Fruit fly (Drosophila melanogaster): ENCODE measurements around the gene Csk.

- TF ChIP-seq dmrt93B (GFP tag; optimal IDR thresholded peaks at IDR 0.05) (no peak), usp (GFP tag; optimal IDR thresholded peaks at IDR 0.05) (no peak), Dif (GFP tag; optimal IDR thresholded peaks at IDR 0.05; ENCODE audit: partially characterized antibody) (no peak), dsf (GFP tag; optimal IDR thresholded peaks at IDR 0.05; ENCODE audit: borderline replicate concordance) (no peak), Abd-B (GFP tag; optimal IDR thresholded peaks at IDR 0.05) (no peak), CG9705 (GFP tag; optimal IDR thresholded peaks at IDR 0.05) (no peak), Dfd (GFP tag; optimal IDR thresholded peaks at IDR 0.05) (no peak), jim (GFP tag; optimal IDR thresholded peaks at IDR 0.05) (no peak), lola (GFP tag; optimal IDR thresholded peaks at IDR 0.05) (no peak)
Observed at dm6 chr3R:11606679-11607078, 43.8 kb downstream of the Csk start.
